Fruit fly (Drosophila melanogaster): Measurements from ENCODE around the gene Hsc70-1.

dm6 chr3L:13993233-13993741, 19.4 kb downstream of the Hsc70-1 start, which contains the start of gene CG17364:
- no peak for TF ChIP-seq ovo (GFP tag; optimal IDR thresholded peaks at IDR 0.05)
- TF ChIP-seq Clk (GFP tag; optimal IDR thresholded peaks at IDR 0.05), result no peak
- no peak for TF ChIP-seq kay (GFP tag; ENCODE audit: borderline replicate concordance)
- no peak for TF ChIP-seq CG7045 (GFP tag; optimal IDR thresholded peaks at IDR 0.05)
- TF ChIP-seq pad (GFP tag; optimal IDR thresholded peaks at IDR 0.05), result no peak
- no peak for TF ChIP-seq CG14711 (tag; optimal IDR thresholded peaks at IDR 0.05)
- no peak for TF ChIP-seq bab1 (GFP tag; optimal IDR thresholded peaks at IDR 0.05)
- no peak for TF ChIP-seq Hr96 (GFP tag; optimal IDR thresholded peaks at IDR 0.05)

All from whole organism, adult.